Worm (Caenorhabditis elegans) whole organism, midembryonic: ENCODE results near the gene srbc-12.
"Not testable (repeated sequence)": the region's sequence is repeated elsewhere in the genome, so short reads cannot be mapped to it uniquely, and the experiment has no call there.

ENCODE experiments used
- T22C8.4 ChIP-seq: fragments of 200-800 bp; sonication (Bioruptor generic); IDR thresholded peaks from 2 replicates; pipeline ENCODE4 v1.3.6; 2022; ENCODE audit warnings: missing genetic modification characterization, missing compliant biosample characterization
- cog-1 ChIP-seq: sonication (generic microtip); optimal IDR thresholded peaks from 2 replicates; lab custom pipeline; 2016; ENCODE audit warnings: missing genetic modification characterization, missing compliant biosample characterization
- flt-1 ChIP-seq: fragments of 200-800 bp; sonication (Bioruptor generic); IDR thresholded peaks from 2 replicates; pipeline ENCODE4 v1.3.6; 2022; ENCODE audit warnings: missing genetic modification characterization, missing compliant biosample characterization
- klf-2 ChIP-seq: fragments of 200-800 bp; sonication (Bioruptor generic); conservative IDR thresholded peaks from 2 replicates; pipeline ENCODE4 v1.3.6; 2022; ENCODE audit warnings: missing genetic modification reagents, missing genetic modification characterization, missing compliant biosample characterization
- med-1 ChIP-seq: sonication (generic microtip); optimal IDR thresholded peaks from 2 replicates; lab custom pipeline; 2017; ENCODE audit warnings: missing genetic modification characterization, mild to moderate bottlenecking, missing compliant biosample characterization, antibody characterized with exemption, missing genetic modification reagents; ENCODE audit not compliant: insufficient read depth
- ref-1 ChIP-seq: fragments of 200-800 bp; sonication (Bioruptor generic); conservative IDR thresholded peaks from 2 replicates; pipeline ENCODE4 v1.3.6; 2022; ENCODE audit warnings: missing genetic modification reagents, missing genetic modification characterization, missing compliant biosample characterization
- tab-1 ChIP-seq: fragments of 200-800 bp; sonication (Bioruptor generic); IDR thresholded peaks from 2 replicates; pipeline ENCODE4 v1.3.6; 2022; ENCODE audit warnings: missing genetic modification characterization, missing compliant biosample characterization
- ztf-23 ChIP-seq: fragments of 200-800 bp; sonication (Bioruptor generic); IDR thresholded peaks from 2 replicates; pipeline ENCODE4 v1.3.6; 2022; ENCODE audit warnings: missing genetic modification reagents, missing genetic modification characterization, missing compliant biosample characterization
- ztf-29 ChIP-seq: fragments of 200-800 bp; sonication (Bioruptor generic); IDR thresholded peaks from 2 replicates; pipeline ENCODE4 v1.3.6; 2022; ENCODE audit warnings: missing genetic modification reagents, missing genetic modification characterization, missing compliant biosample characterization

srbc-12 gene

DNA sequence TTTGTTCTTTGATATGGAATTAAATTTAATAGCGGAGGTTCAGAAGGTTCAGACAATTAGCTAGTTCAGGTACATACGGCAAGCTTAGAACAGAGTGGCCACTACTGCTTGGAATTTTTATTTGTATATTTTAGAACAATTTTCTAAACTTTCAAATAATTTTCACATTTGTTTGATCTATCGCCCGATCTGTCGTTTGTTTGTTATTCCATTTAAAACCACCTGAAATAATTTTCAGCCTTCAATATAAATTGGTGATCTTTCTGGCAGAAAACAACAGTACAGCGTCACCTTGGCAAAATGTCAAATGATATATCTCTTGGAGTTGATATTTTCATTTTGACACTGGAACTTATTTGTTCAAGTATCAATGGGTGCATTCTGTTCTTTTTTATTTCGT lies 34.9 kb upstream of the srbc-12 start, which contains the start of gene R13D11.3:
TSS of gene R13D11.3 (plus strand) at position 301 of the 400 bp plus-strand sequence.
- TF ChIP-seq T22C8.4 (GFP tag; lab: Robert Waterston, UW) (no peak), tab-1 (GFP tag; lab: Robert Waterston, UW) (no peak), cog-1 (tag; lab: Kevin White, UChicago) (no peak), klf-2 (GFP tag; lab: Robert Waterston, UW) (no peak)

- TF ChIP-seq T22C8.4 (GFP tag; lab: Robert Waterston, UW), result no peak
- TF ChIP-seq med-1 (GFP tag; lab: Kevin White, UChicago), result no peak
- TF ChIP-seq ztf-29 (GFP tag; lab: Robert Waterston, UW), result no peak
- TF ChIP-seq cog-1 (tag; lab: Kevin White, UChicago), result no peak
- no peak for TF ChIP-seq klf-2 (GFP tag; lab: Robert Waterston, UW)
- TF ChIP-seq flt-1 (GFP tag; lab: Robert Waterston, UW), result no peak
- no peak for TF ChIP-seq tab-1 (GFP tag; lab: Robert Waterston, UW)
- no peak for TF ChIP-seq ref-1 (GFP tag; lab: Robert Waterston, UW)
- no peak for TF ChIP-seq ztf-23 (GFP tag; lab: Robert Waterston, UW)
These were observed 32.4 kb upstream of the srbc-12 start, which contains the start of gene R13D11.1 for ce11 chrV:817182-817581. Gene R13D11.1, plus strand, starts transcription at chrV:817482.

- TF ChIP-seq klf-2, T22C8.4, ref-1 (GFP tag; lab: Robert Waterston, UW): not testable (repeated sequence)
These were observed 29.0 kb upstream of the srbc-12 start, which contains the start of gene srx-32 for ce11 chrV:820629-821028. Gene srx-32, minus strand, starts transcription at chrV:820729.

ce11 chrV:822922-823321 lies 26.7 kb upstream of the srbc-12 start, which contains the start of gene srx-31:
Gene srx-31, minus strand, starts transcription at chrV:823022.
- TF ChIP-seq med-1 (GFP tag; lab: Kevin White, UChicago); cog-1 (tag; lab: Kevin White, UChicago); flt-1 (GFP tag; lab: Robert Waterston, UW): not testable (repeated sequence)

ce11 chrV:826097-826496 lies 23.5 kb upstream of the srbc-12 start, which contains the start of gene F41H8.2:
Gene F41H8.2, plus strand, starts transcription at chrV:826397.
- no peak for TF ChIP-seq flt-1 (GFP tag; lab: Robert Waterston, UW)
- no peak for TF ChIP-seq med-1 (GFP tag; lab: Kevin White, UChicago)
- TF ChIP-seq T22C8.4 (GFP tag; lab: Robert Waterston, UW), result no peak
- TF ChIP-seq klf-2 (GFP tag; lab: Robert Waterston, UW), result no peak
- TF ChIP-seq tab-1 (GFP tag; lab: Robert Waterston, UW), result no peak
- no peak for TF ChIP-seq cog-1 (tag; lab: Kevin White, UChicago)
- no peak for TF ChIP-seq ztf-29 (GFP tag; lab: Robert Waterston, UW)
- TF ChIP-seq ref-1 (GFP tag; lab: Robert Waterston, UW), result no peak
- no peak for TF ChIP-seq ztf-23 (GFP tag; lab: Robert Waterston, UW)

DNA sequence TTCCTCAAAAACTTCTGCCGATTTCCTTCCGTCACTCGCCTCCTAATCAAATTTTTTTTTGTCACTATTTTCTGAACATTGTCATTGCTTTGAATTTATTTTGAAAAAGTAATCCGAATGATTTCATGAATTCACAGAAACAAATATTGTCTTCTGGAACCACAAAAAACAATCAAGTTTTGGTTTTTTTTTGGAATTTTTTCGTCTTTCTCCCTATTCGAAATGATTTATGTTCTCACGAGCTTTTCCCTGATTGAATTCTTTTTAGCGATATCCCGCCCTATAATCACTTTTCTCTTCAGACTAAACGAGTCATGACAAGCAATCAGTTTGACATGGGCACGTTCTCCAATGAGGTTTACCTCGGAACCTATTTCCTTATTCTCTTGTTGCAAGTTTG lies 16.2 kb upstream of the srbc-12 start, which contains the start of gene F41H8.1:
TSS of gene F41H8.1 (plus strand) at position 301 of the 400 bp plus-strand sequence.
- TF ChIP-seq tab-1 (GFP tag; lab: Robert Waterston, UW), result no peak
- no peak for TF ChIP-seq T22C8.4 (GFP tag; lab: Robert Waterston, UW)

DNA sequence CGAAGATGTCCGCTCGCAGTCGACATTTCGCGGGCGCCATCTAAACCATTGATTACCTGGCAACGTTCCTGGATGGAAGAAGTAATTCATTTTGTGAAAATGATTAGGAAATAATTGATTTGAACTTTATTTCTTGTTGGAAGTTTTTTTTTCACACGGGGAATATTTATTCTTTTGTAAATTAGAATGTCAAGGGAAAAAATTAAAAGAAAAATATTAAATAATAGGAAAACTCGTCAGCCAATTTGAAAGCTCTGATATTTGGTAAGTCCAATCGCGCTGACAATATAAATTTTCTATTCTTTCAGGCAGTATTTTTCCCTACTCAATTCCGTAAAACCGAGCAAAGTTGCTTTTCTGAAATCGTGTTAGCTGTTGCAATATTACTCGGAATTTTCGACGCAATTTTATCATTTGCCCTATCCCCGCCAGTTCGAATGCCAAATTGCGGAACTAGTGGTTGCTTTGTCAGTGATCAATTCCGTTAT lies 10.6 kb upstream of the srbc-12 start, which contains the start of the genes K09C6.7 and K09C6.10:
TSS of gene K09C6.7 (minus strand) at position 101 of the 488 bp plus-strand sequence.
TSS of gene K09C6.10 (plus strand) at position 438 of the 488 bp plus-strand sequence.
- not testable (repeated sequence) for TF ChIP-seq tab-1, ztf-29, T22C8.4 (GFP tag; lab: Robert Waterston, UW)

- TF ChIP-seq ztf-23 (GFP tag; lab: Robert Waterston, UW) (no peak), cog-1 (tag; lab: Kevin White, UChicago) (no peak), ref-1 (GFP tag; lab: Robert Waterston, UW) (no peak), T22C8.4 (GFP tag; lab: Robert Waterston, UW) (no peak), flt-1 (GFP tag; lab: Robert Waterston, UW) (no peak), tab-1 (GFP tag; lab: Robert Waterston, UW) (no peak), ztf-29 (GFP tag; lab: Robert Waterston, UW) (no peak), klf-2 (GFP tag; lab: Robert Waterston, UW) (no peak), med-1 (GFP tag; lab: Kevin White, UChicago) (no peak)
These were observed 7.0 kb upstream of the srbc-12 start for ce11 chrV:842611-843010.

DNA sequence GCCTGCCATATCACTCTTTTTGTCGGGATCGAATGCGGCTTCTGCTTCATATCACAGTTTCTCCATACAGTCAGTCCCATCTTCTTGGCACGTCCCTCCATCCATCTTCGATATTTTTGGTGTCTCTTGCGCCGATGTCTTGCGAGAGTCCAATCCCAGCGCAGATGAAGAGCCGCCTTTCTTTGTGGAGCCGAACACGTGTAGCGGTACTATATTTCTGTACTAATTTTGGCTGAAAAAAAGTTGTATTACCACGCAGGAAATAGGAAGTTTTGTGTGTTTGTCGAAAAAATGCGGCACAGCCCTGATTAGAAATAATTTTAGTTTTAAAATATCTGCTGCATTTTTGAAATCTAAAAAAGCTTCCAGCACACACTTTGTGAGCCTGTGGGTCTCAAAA lies 6.5 kb upstream of the srbc-12 start, which contains the start of gene K09C6.8:
TSS of gene K09C6.8 (minus strand) at position 101 of the 400 bp plus-strand sequence.
- not testable (repeated sequence) for TF ChIP-seq klf-2 (GFP tag; lab: Robert Waterston, UW); cog-1 (tag; lab: Kevin White, UChicago); tab-1 (GFP tag; lab: Robert Waterston, UW)

DNA sequence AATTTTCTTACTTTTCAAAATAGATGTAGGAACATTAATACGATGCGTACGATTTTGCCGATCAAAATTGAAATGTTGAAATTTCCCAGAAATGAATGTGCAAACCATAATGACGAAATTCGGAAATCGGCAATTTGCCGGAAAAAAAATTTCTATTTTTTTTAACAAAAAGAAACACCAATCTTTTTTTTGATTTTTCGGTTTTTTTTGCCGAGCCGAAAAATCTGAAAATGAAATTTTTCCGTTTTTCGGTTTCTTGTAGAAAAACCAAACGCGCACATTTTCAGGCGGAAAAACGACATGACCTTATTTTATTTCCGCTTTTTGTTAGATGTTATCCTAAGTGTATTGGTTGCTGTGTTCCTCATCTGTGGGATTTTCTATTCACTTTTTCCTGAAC lies 2.1 kb upstream of the srbc-12 start, which contains the start of gene srbc-13:
TSS of gene srbc-13 (plus strand) at position 301 of the 400 bp plus-strand sequence.
- no peak for TF ChIP-seq cog-1 (tag; lab: Kevin White, UChicago)
